Worm (Caenorhabditis elegans): Measurements from ENCODE around the gene folt-2.

DNA sequence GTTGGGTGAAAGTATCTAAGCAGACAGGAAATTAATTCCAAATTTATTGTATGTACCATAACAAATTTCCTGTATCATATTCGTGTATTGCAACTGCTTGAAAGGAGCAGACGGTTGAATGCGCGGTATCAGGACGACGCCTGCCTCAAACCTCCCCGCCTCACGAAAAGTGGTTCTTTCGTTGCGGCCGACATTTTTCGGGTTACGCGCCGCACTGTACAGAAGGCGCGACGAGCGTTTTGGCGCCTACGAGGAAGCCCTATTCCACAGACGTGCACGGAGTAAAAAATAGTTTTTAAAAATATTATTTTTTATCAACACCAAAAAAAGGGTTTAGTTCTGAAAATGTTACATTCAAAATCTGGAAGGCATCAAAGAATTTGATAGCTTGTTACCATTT, 44.7 kb upstream of the folt-2 start:
- TF ChIP-seq him-1 (tag; optimal IDR thresholded peaks at IDR 0.05) (no peak), W03F9.2 (tag; optimal IDR thresholded peaks at IDR 0.05) (no peak), dao-5 (tag; optimal IDR thresholded peaks at IDR 0.05) (no peak)
